Fruit fly (Drosophila melanogaster): ENCODE data around the gene CASK.

CASK gene

dm6 chr3R:21830303-21830707 is 7.8 kb upstream of the CASK start:
- TF ChIP-seq CG11762 (GFP tag; optimal IDR thresholded peaks at IDR 0.05; ENCODE audit: insufficient read depth) (peak; percentile 69), CG8632 (GFP tag; optimal IDR thresholded peaks at IDR 0.05) (peak; percentile 37), esn (GFP tag; optimal IDR thresholded peaks at IDR 0.05) (no peak), CG32006 (GFP tag; optimal IDR thresholded peaks at IDR 0.05) (peak; percentile 91), CG10631 (GFP tag; optimal IDR thresholded peaks at IDR 0.05) (peak; percentile 76), Hr39 (GFP tag; optimal IDR thresholded peaks at IDR 0.05) (no peak), CG10669 (GFP tag; optimal IDR thresholded peaks at IDR 0.05) (peak; percentile 68), CG3919 (GFP tag; optimal IDR thresholded peaks at IDR 0.05) (peak; percentile 58), CG9139 (GFP tag; optimal IDR thresholded peaks at IDR 0.05) (no peak), Sox102F (GFP tag; optimal IDR thresholded peaks at IDR 0.05) (no peak), fd85E (GFP tag; optimal IDR thresholded peaks at IDR 0.05) (no peak), CG3032 (tag; optimal IDR thresholded peaks at IDR 0.05) (peak; percentile 76), ss (GFP tag; optimal IDR thresholded peaks at IDR 0.05) (peak; percentile 62 to 66), CG6163 (GFP tag; IDR thresholded peaks at IDR 0.05) (no peak), eg (GFP tag; IDR thresholded peaks at IDR 0.05) (peak; percentile 19; the same call in 1 of the 3 replicates), CG34406 (GFP tag; optimal IDR thresholded peaks at IDR 0.05) (peak; percentile 10), dsx (GFP tag; optimal IDR thresholded peaks at IDR 0.05; ENCODE audit: poor library complexity, severe bottlenecking) (peak; percentile 34), CG6792 (GFP tag; optimal IDR thresholded peaks at IDR 0.05) (no peak), Hr38 (GFP tag; optimal IDR thresholded peaks at IDR 0.05) (no peak), net (GFP tag; optimal IDR thresholded peaks at IDR 0.05) (no peak), Smox (GFP tag; optimal IDR thresholded peaks at IDR 0.05) (no peak), Met (GFP tag; optimal IDR thresholded peaks at IDR 0.05) (no peak), CG15336 (GFP tag; IDR thresholded peaks at IDR 0.05) (peak; percentile 69), salr (GFP tag; optimal IDR thresholded peaks at IDR 0.05) (peak in 1 of 2 experiments; percentile 70), Blimp-1 (GFP tag; optimal IDR thresholded peaks at IDR 0.05) (no peak), OdsH (GFP tag; optimal IDR thresholded peaks at IDR 0.05) (peak; percentile 25), Hr4 (GFP tag; optimal IDR thresholded peaks at IDR 0.05) (peak; percentile 56), lz (GFP tag; optimal IDR thresholded peaks at IDR 0.05) (no peak), CG8319 (GFP tag; optimal IDR thresholded peaks at IDR 0.05) (no peak), Eip78C (GFP tag) (peak; percentile 62), CG4318 (GFP tag; optimal IDR thresholded peaks at IDR 0.05) (peak; percentile 82), vri (GFP tag; optimal IDR thresholded peaks at IDR 0.05) (no peak), Gug (GFP tag; IDR thresholded peaks at IDR 0.05) (0 out of 2 replicates have a peak, but pooled peaks have one; percentile 14), Sox15 (GFP tag; optimal IDR thresholded peaks at IDR 0.05) (no peak), acj6 (GFP tag; optimal IDR thresholded peaks at IDR 0.05) (peak; percentile 15), pdm3 (GFP tag; optimal IDR thresholded peaks at IDR 0.05) (peak; percentile 34), fkh (GFP tag; optimal IDR thresholded peaks at IDR 0.05) (no peak), CG11294 (GFP tag; IDR thresholded peaks at IDR 0.05) (no peak), CG16779 (tag; optimal IDR thresholded peaks at IDR 0.05) (peak; percentile 25), achi (GFP tag; optimal IDR thresholded peaks at IDR 0.05) (peak; percentile 61), Ets96B (tag; optimal IDR thresholded peaks at IDR 0.05) (peak; percentile 78), Lpt (GFP tag; optimal IDR thresholded peaks at IDR 0.05) (no peak), topi (GFP tag; optimal IDR thresholded peaks at IDR 0.05) (no peak), CG7368 (GFP tag; optimal IDR thresholded peaks at IDR 0.05) (no peak), spab (GFP tag; optimal IDR thresholded peaks at IDR 0.05) (peak; percentile 76), Sox14 (GFP tag; optimal IDR thresholded peaks at IDR 0.05) (no peak), cyc (GFP tag; optimal IDR thresholded peaks at IDR 0.05) (no peak), CG6854 (GFP tag; optimal IDR thresholded peaks at IDR 0.05) (no peak), CG6808 (GFP tag; optimal IDR thresholded peaks at IDR 0.05) (peak; percentile 74), CG1621 (tag; optimal IDR thresholded peaks at IDR 0.05) (peak; percentile 18), svp (GFP tag) (no peak), Eip75B (GFP tag; optimal IDR thresholded peaks at IDR 0.05) (no peak), CG31627 (GFP tag; optimal IDR thresholded peaks at IDR 0.05) (no peak)

Data from whole organism, prepupa.